Worm (Caenorhabditis elegans) whole organism, midembryonic: Measurements from ENCODE around the gene Y56A3A.33.

Experiments used
- T22C8.4 ChIP-seq: fragments of 200-800 bp; sonication (Bioruptor generic); IDR thresholded peaks from 2 replicates; pipeline ENCODE4 v1.3.6; 2022; ENCODE audit warnings: missing genetic modification characterization, missing compliant biosample characterization
- klf-2 ChIP-seq: fragments of 200-800 bp; sonication (Bioruptor generic); conservative IDR thresholded peaks from 2 replicates; pipeline ENCODE4 v1.3.6; 2022; ENCODE audit warnings: missing genetic modification reagents, missing genetic modification characterization, missing compliant biosample characterization
- ztf-23 ChIP-seq: fragments of 200-800 bp; sonication (Bioruptor generic); IDR thresholded peaks from 2 replicates; pipeline ENCODE4 v1.3.6; 2022; ENCODE audit warnings: missing genetic modification reagents, missing genetic modification characterization, missing compliant biosample characterization
- ztf-29 ChIP-seq: fragments of 200-800 bp; sonication (Bioruptor generic); IDR thresholded peaks from 2 replicates; pipeline ENCODE4 v1.3.6; 2022; ENCODE audit warnings: missing genetic modification reagents, missing genetic modification characterization, missing compliant biosample characterization

- TF ChIP-seq T22C8.4 (GFP tag; lab: Robert Waterston, UW) (no peak), ztf-23 (GFP tag; lab: Robert Waterston, UW) (no peak), ztf-29 (GFP tag; lab: Robert Waterston, UW) (no peak), klf-2 (GFP tag; lab: Robert Waterston, UW) (no peak)
Measured at ce11 chrIII:12037217-12037616, 34.5 kb upstream of the Y56A3A.33 start.
